Worm (Caenorhabditis elegans): ENCODE measurements around the gene M7.8.

DNA sequence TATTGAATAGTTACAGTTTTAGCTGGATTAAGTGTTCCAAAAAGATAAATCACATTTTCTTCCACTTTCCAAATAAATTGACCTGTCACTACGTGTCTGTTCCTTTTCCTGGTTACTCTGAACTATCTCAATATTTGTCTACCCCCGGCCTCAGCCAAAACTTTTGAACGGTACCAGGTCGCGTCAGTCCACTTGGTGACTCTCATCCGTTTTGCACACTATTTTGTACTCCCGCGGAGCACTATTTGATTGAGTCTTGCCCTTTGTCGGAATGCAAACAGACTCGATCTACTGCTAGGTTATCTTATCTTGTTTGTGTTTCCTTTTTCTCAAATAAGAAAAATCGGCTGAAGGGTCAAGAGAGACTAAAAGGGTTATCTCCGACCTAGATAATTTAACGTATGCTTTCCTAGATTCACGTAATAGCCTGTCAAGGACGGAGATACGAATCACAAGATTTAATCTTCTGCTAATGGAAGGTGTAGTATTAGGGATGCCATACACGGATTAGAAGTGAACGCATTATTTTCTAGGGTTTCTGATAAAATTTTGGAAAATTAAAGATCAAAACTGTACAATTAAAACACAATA is 25.2 kb upstream of the M7.8 start:
- TF ChIP-seq ztf-7 (tag; optimal IDR thresholded peaks at IDR 0.05) (no peak), F37D6.2 (tag; optimal IDR thresholded peaks at IDR 0.05) (no peak), jun-1 (tag; optimal IDR thresholded peaks at IDR 0.05) (no peak)

Measured in whole organism, L4 larva.